Worm (Caenorhabditis elegans) whole organism, L4 larva: ENCODE data around the gene tab-1.
A peak's percentile ranks its signal among the peaks of the same experiment; 100 is the strongest.

Experiments used
- Y75B8A.6 ChIP-seq: fragments of 200-800 bp; sonication (Bioruptor generic); IDR thresholded peaks from 2 replicates; pipeline ENCODE4 v1.3.6; 2022; ENCODE audit warnings: missing genetic modification reagents, missing genetic modification characterization, missing compliant biosample characterization
- aha-1 ChIP-seq: fragments of 150-350 bp; peaks from one replicate; lab custom pipeline; 2014; ENCODE audit warnings: missing biosample characterization, missing genetic modification characterization
- duxl-1 ChIP-seq: sonication (generic microtip); optimal IDR thresholded peaks from 2 replicates; lab custom pipeline; 2016; ENCODE audit warnings: mild to moderate bottlenecking, missing genetic modification characterization, moderate library complexity, missing compliant biosample characterization; ENCODE audit not compliant: poor library complexity
- lim-7 ChIP-seq: fragments of 200-800 bp; sonication (Bioruptor generic); IDR thresholded peaks from 2 replicates; pipeline ENCODE4 v1.3.6; 2022; ENCODE audit warnings: missing genetic modification characterization, missing compliant biosample characterization
- mdl-1 ChIP-seq, 2 experiments: fragments of 150-350 bp in 1 of 2; sonication (generic microtip) in 1 of 2; optimal IDR thresholded peaks; 2 replicates each; lab custom pipeline; 2014 to 2017; ENCODE audit warnings: missing biosample characterization in 2 of 2, missing genetic modification characterization in 2 of 2
- nhr-28 ChIP-seq: fragments of 150-350 bp; optimal IDR thresholded peaks from 2 replicates; lab custom pipeline; 2014; ENCODE audit warnings: missing biosample characterization, missing genetic modification characterization
- pha-4 ChIP-seq, 2 experiments: fragments of 150-350 bp in 1 of 2; fragments of 200-800 bp in 1 of 2; sonication (Bioruptor generic) in 1 of 2; IDR thresholded peaks in 1 of 2; optimal IDR thresholded peaks in 1 of 2; 2 replicates each; pipeline versions ENCODE4 v1.3.6 to Lab custom; 2014 to 2022; ENCODE audit warnings: missing genetic modification characterization in 2 of 2, missing genetic modification reagents in 2 of 2, missing biosample characterization in 1 of 2, missing compliant biosample characterization in 1 of 2
- pqm-1 ChIP-seq: sonication (generic microtip); optimal IDR thresholded peaks from 2 replicates; lab custom pipeline; 2017; ENCODE audit warnings: missing biosample characterization, missing genetic modification characterization
- unc-62 ChIP-seq, 3 experiments: fragments of 150-350 bp in 1 of 3; sonication (generic microtip); optimal IDR thresholded peaks in 2 of 3; peaks in 1 of 3; 1 replicate in 1 of 3; 2 replicates in 2 of 3; lab custom pipeline; 2014 to 2017; ENCODE audit warnings: missing biosample characterization in 3 of 3, missing genetic modification characterization in 3 of 3, missing genetic modification reagents in 3 of 3, missing genotype in 1 of 3
- zip-2 ChIP-seq: fragments of 150-350 bp; optimal IDR thresholded peaks from 2 replicates; lab custom pipeline; 2014; ENCODE audit warnings: missing biosample characterization, missing genetic modification characterization

DNA sequence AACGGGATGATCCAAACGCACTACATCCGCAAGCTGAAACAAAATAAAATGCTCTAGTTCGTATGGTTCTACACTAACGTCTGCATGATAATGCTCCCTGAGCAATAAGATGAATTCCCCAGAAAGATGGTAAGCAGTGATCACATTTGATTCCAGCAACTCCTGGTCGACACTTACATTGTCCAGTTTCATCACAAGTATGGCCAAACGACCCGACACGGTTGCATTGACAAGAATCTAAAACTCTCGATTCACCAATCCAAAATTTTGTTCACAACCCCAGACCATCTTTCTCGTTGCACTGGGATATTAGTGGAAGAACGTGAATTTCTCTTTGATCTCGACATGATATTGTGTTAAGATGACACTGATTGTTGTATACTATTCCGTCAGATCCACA is 33.1 kb upstream of the tab-1 start:
- TF ChIP-seq zip-2 (tag; lab: Kevin White, UChicago) (no peak), aha-1 (tag; lab: Kevin White, UChicago) (no peak), nhr-28 (tag; lab: Kevin White, UChicago) (no peak), mdl-1 (tag; optimal IDR thresholded peaks at IDR 0.05; lab: Kevin White, UChicago) (no peak), duxl-1 (tag; lab: Kevin White, UChicago) (no peak), pha-4 (GFP tag; IDR thresholded peaks at IDR 0.05; lab: Robert Waterston, UW) (no peak), pha-4 (tag; optimal IDR thresholded peaks at IDR 0.05; lab: Kevin White, UChicago) (no peak), pqm-1 (no peak), lim-7 (GFP tag; lab: Robert Waterston, UW) (no peak), Y75B8A.6 (no peak), unc-62 (GFP tag; optimal IDR thresholded peaks at IDR 0.05 in 1 of 2; lab: Kevin White, UChicago) (peak in 1 of 2 experiments; percentile 95), unc-62 (tag; optimal IDR thresholded peaks at IDR 0.05; lab: Kevin White, UChicago) (no peak)
